Worm (Caenorhabditis elegans) whole organism, young adult: Measurements from ENCODE around the gene hip-1.

Experiments used
- aptf-3 ChIP-seq: fragments of 200-800 bp; sonication (Bioruptor generic); IDR thresholded peaks from 2 replicates; pipeline ENCODE4 v1.3.6; 2022; ENCODE audit warnings: missing genetic modification characterization, missing compliant biosample characterization
- sdz-38 ChIP-seq: sonication (generic microtip); optimal IDR thresholded peaks from 2 replicates; lab custom pipeline; 2016; ENCODE audit warnings: missing genotype, missing genetic modification characterization, missing compliant biosample characterization

- TF ChIP-seq aptf-3 (GFP tag; lab: Robert Waterston, UW) (no peak), sdz-38 (tag; lab: Kevin White, UChicago) (no peak)
These were observed 44.1 kb upstream of the hip-1 start for ce11 chrIII:13666406-13666805.
